Fruit fly (Drosophila melanogaster): Measurements from ENCODE around the gene sun.

DNA sequence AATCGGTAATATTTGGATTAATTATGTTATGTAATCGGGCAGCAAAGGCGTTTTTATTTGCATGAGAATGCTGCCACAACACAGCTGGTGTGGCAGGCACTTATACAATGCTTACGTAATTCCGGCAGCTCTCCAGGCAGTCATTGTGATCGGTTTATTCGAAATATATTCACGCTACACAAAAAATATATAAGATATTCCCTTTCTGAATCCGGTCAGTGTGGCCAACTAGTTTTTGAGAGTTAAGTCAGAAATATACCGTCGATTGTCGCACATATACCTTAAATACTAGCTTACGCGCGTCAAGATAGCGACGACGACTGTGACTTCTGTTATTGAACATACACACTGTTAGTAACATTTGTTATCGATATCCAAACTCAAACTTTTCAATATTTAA lies at the start of gene sun:
- TF ChIP-seq esn (GFP tag; optimal IDR thresholded peaks at IDR 0.05) (no peak), achi (GFP tag; optimal IDR thresholded peaks at IDR 0.05) (no peak), svp (GFP tag) (peak; percentile 6)

Data from whole organism, prepupa.